Fruit fly (Drosophila melanogaster): ENCODE data around the gene CG4789.

Gene CG4789

DNA sequence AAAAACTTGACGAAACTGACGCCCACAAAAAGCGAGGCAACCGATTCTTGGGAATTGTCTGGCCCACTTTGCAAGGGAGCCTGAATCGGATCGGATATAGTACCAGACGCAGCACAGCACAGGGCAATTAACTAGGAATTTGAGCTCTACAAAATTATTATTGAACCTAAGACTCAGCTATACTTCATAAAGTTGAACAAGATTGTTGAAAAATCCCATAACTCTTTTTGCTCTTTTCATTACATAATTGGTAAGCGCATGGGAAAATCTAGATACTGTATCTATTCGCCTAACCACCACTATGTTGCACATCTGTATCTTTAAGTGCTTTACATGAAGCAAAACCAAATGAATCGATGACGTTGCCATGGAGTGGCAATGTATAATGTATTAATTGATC is 32.4 kb downstream of the CG4789 start (continued):
- no peak for TF ChIP-seq zfh2 (GFP tag; optimal IDR thresholded peaks at IDR 0.05)
- TF ChIP-seq gro (GFP tag; optimal IDR thresholded peaks at IDR 0.05): no peak
- peak; percentile 34; the same call in 1 of the 2 replicates for TF ChIP-seq CG8765 (GFP tag; IDR thresholded peaks at IDR 0.05)
- TF ChIP-seq Hr51 (GFP tag; optimal IDR thresholded peaks at IDR 0.05): peak; percentile 21 to 81
- peak; percentile 73 for TF ChIP-seq ind (GFP tag; optimal IDR thresholded peaks at IDR 0.05)
- TF ChIP-seq dimm (GFP tag; IDR thresholded peaks at IDR 0.05): no peak
- 0 out of 2 replicates have a peak, but pooled peaks have one; percentile 24 for TF ChIP-seq CG7372 (GFP tag; IDR thresholded peaks at IDR 0.05)
- TF ChIP-seq Atf-2 (GFP tag; optimal IDR thresholded peaks at IDR 0.05): peak; percentile 64
- no peak for TF ChIP-seq usp (GFP tag; optimal IDR thresholded peaks at IDR 0.05)
- TF ChIP-seq CG5953 (GFP tag; IDR thresholded peaks at IDR 0.05): peak; percentile 77
- TF ChIP-seq fu2 (GFP tag; optimal IDR thresholded peaks at IDR 0.05): no peak
- TF ChIP-seq CG8281 (tag; optimal IDR thresholded peaks at IDR 0.05): peak; percentile 63
- peak; percentile 30 for TF ChIP-seq dmrt11E (tag; optimal IDR thresholded peaks at IDR 0.05)
- peak; percentile 71 for TF ChIP-seq CG32772 (GFP tag; IDR thresholded peaks at IDR 0.05)
- TF ChIP-seq CG4424 (GFP tag; optimal IDR thresholded peaks at IDR 0.05): peak; percentile 79
- no peak for TF ChIP-seq CG9876 (GFP tag; optimal IDR thresholded peaks at IDR 0.05)
- TF ChIP-seq nau (GFP tag; optimal IDR thresholded peaks at IDR 0.05): peak; percentile 57
- TF ChIP-seq tna (GFP tag; IDR thresholded peaks at IDR 0.05; ENCODE audit: partially characterized antibody): no peak
- peak; percentile 59; the same call in 1 of the 2 replicates for TF ChIP-seq CG10959 (GFP tag; IDR thresholded peaks at IDR 0.05)
- peak; percentile 44 for TF ChIP-seq Nf-YB (GFP tag; optimal IDR thresholded peaks at IDR 0.05)
- TF ChIP-seq CG33213 (GFP tag; optimal IDR thresholded peaks at IDR 0.05): peak; percentile 62
- peak; percentile 80 for TF ChIP-seq CG2712 (tag; optimal IDR thresholded peaks at IDR 0.05)
- peak; percentile 75 for TF ChIP-seq CoRest (tag; optimal IDR thresholded peaks at IDR 0.05)
- peak; percentile 61 for TF ChIP-seq gcm (GFP tag; optimal IDR thresholded peaks at IDR 0.05)
- TF ChIP-seq prd (optimal IDR thresholded peaks at IDR 0.05): no peak
- TF ChIP-seq prd (GFP tag; IDR thresholded peaks at IDR 0.05): peak; percentile 77
- TF ChIP-seq zfh1 (GFP tag; IDR thresholded peaks at IDR 0.05): peak; percentile 81
- TF ChIP-seq dm (GFP tag; optimal IDR thresholded peaks at IDR 0.05): peak; percentile 15
- TF ChIP-seq D19A (tag; optimal IDR thresholded peaks at IDR 0.05): peak; percentile 70
- peak; percentile 65 for TF ChIP-seq CG9437 (GFP tag; optimal IDR thresholded peaks at IDR 0.05)
- no peak for TF ChIP-seq ham (GFP tag; IDR thresholded peaks at IDR 0.05)
- TF ChIP-seq hth (optimal IDR thresholded peaks at IDR 0.05): no peak
- TF ChIP-seq CG10267 (tag; optimal IDR thresholded peaks at IDR 0.05): peak; percentile 65
- peak; percentile 31 for TF ChIP-seq gcm2 (GFP tag; optimal IDR thresholded peaks at IDR 0.05)
- peak; percentile 57 for TF ChIP-seq fd64A (GFP tag; optimal IDR thresholded peaks at IDR 0.05)
- peak; percentile 70 for TF ChIP-seq ap (GFP tag; IDR thresholded peaks at IDR 0.05)
- peak; percentile 9 for TF ChIP-seq caup (GFP tag; optimal IDR thresholded peaks at IDR 0.05; ENCODE audit: severe bottlenecking)
- peak; percentile 14 for TF ChIP-seq CG7271 (tag; optimal IDR thresholded peaks at IDR 0.05)
- TF ChIP-seq C15 (GFP tag; IDR thresholded peaks at IDR 0.05): no peak
- TF ChIP-seq onecut (GFP tag; IDR thresholded peaks at IDR 0.05): peak; percentile 67
- TF ChIP-seq chn (GFP tag; optimal IDR thresholded peaks at IDR 0.05): peak; percentile 42
- peak; percentile 61 for TF ChIP-seq CG32532 (GFP tag; IDR thresholded peaks at IDR 0.05)
- peak; percentile 62 for TF ChIP-seq bab2 (GFP tag; optimal IDR thresholded peaks at IDR 0.05)
- peak; percentile 98 for TF ChIP-seq sens (GFP tag)
- peak; percentile 83 for TF ChIP-seq unpg (GFP tag; optimal IDR thresholded peaks at IDR 0.05)
- no peak for TF ChIP-seq exex (tag; optimal IDR thresholded peaks at IDR 0.05)
- peak; percentile 64 for TF ChIP-seq CG30431 (GFP tag; optimal IDR thresholded peaks at IDR 0.05)
- TF ChIP-seq ase (GFP tag; IDR thresholded peaks at IDR 0.05): peak; percentile 51; the same call in 1 of the 3 replicates
- TF ChIP-seq CG4328 (GFP tag; optimal IDR thresholded peaks at IDR 0.05): peak; percentile 19
- no peak for TF ChIP-seq Tbp (GFP tag; optimal IDR thresholded peaks at IDR 0.05)
- TF ChIP-seq CG17912 (GFP tag; optimal IDR thresholded peaks at IDR 0.05): peak; percentile 40
- peak; percentile 24 for TF ChIP-seq Sry-β (GFP tag; optimal IDR thresholded peaks at IDR 0.05)

Measured in whole organism, embryonic.